Worm (Caenorhabditis elegans) whole organism, early embryonic: Measurements from ENCODE around the gene C13A2.5.

Experiments
- ceh-13 ChIP-seq: fragments of 200-800 bp; sonication (Bioruptor generic); optimal IDR thresholded peaks from 2 replicates; lab custom pipeline; 2018; ENCODE audit warnings: mild to moderate bottlenecking, missing genetic modification characterization, missing compliant biosample characterization
- scrt-1 ChIP-seq: fragments of 200-800 bp; sonication (Bioruptor generic); IDR thresholded peaks from 2 replicates; pipeline ENCODE4 v1.3.6; 2022; ENCODE audit warnings: missing genetic modification characterization, missing compliant biosample characterization

ce11 chrV:7237133-7237532 is 38.5 kb upstream of the C13A2.5 start, which contains the start of gene hyls-1:
- TF ChIP-seq ceh-13 (GFP tag; lab: Kevin White, UChicago) (no peak), scrt-1 (GFP tag; lab: Robert Waterston, UW) (no peak)
